Worm (Caenorhabditis elegans) whole organism, L4/young adult: Measurements from ENCODE around the gene B0462.5.

Source experiments
- dao-5 ChIP-seq: sonication (generic microtip); optimal IDR thresholded peaks from 2 replicates; lab custom pipeline; 2016; ENCODE audit warnings: missing genotype, missing genetic modification characterization, moderate library complexity, missing compliant biosample characterization
- him-1 ChIP-seq: sonication (generic microtip); optimal IDR thresholded peaks from 2 replicates; lab custom pipeline; 2016; ENCODE audit warnings: missing genotype, missing genetic modification reagents, missing genetic modification characterization, missing compliant biosample characterization

- TF ChIP-seq dao-5 (tag; lab: Kevin White, UChicago) = no peak
- no peak for TF ChIP-seq him-1 (tag; lab: Kevin White, UChicago)
Measured at ce11 chrV:18371579-18371978, 48.4 kb upstream of the B0462.5 start, which contains the start of gene C08E8.4.
